Worm (Caenorhabditis elegans) whole organism, L1 larva: ENCODE data around the gene C47D12.5.
A peak's percentile ranks its signal among the peaks of the same experiment; 100 is the strongest.

Experiments used
- C04F5.9 ChIP-seq: sonication (generic microtip); optimal IDR thresholded peaks from 2 replicates; lab custom pipeline; 2016; ENCODE audit warnings: missing genetic modification characterization, missing compliant biosample characterization
- F16B12.6 ChIP-seq: fragments of 150-350 bp; optimal IDR thresholded peaks from 2 replicates; lab custom pipeline; 2014; ENCODE audit warnings: missing biosample characterization, missing genetic modification characterization
- blmp-1 ChIP-seq: fragments of 150-350 bp; optimal IDR thresholded peaks from 2 replicates; lab custom pipeline; 2014; ENCODE audit warnings: missing biosample characterization, missing genetic modification characterization
- ceh-82 ChIP-seq, 3 experiments: fragments of 150-350 bp in 1 of 3; sonication (generic microtip) in 2 of 3; optimal IDR thresholded peaks; 2 replicates each; lab custom pipeline; 2014 to 2017; ENCODE audit warnings: missing biosample characterization in 3 of 3, missing genetic modification characterization in 3 of 3
- ceh-88 ChIP-seq: fragments of 200-800 bp; sonication (Bioruptor generic); IDR thresholded peaks from 2 replicates; pipeline ENCODE4 v1.3.6; 2022; ENCODE audit warnings: missing genetic modification characterization, missing compliant biosample characterization
- ceh-90 ChIP-seq: sonication (generic microtip); optimal IDR thresholded peaks from 2 replicates; lab custom pipeline; 2016; ENCODE audit warnings: missing genetic modification characterization, missing compliant biosample characterization
- ces-1 ChIP-seq: fragments of 150-350 bp; optimal IDR thresholded peaks from 2 replicates; lab custom pipeline; 2014; ENCODE audit warnings: missing biosample characterization, missing genetic modification reagents, missing genetic modification characterization
- efl-1 ChIP-seq, 4 experiments: fragments of 150-350 bp; optimal IDR thresholded peaks in 3 of 4; peaks in 1 of 4; 1 replicate in 1 of 4; 2 replicates in 3 of 4; lab custom pipeline; 2014; ENCODE audit warnings: missing biosample characterization in 2 of 4, missing genetic modification characterization in 2 of 4, missing genetic modification reagents in 2 of 4
- egl-13 ChIP-seq: sonication (generic microtip); optimal IDR thresholded peaks from 2 replicates; lab custom pipeline; 2016; ENCODE audit warnings: missing genotype, missing genetic modification reagents, missing genetic modification characterization, missing compliant biosample characterization
- elt-2 ChIP-seq: sonication (generic microtip); optimal IDR thresholded peaks from 2 replicates; lab custom pipeline; 2016; ENCODE audit warnings: missing genetic modification characterization, mild to moderate bottlenecking, inconsistent platforms, missing compliant biosample characterization, missing genetic modification reagents
- fkh-4 ChIP-seq: sonication (generic microtip); optimal IDR thresholded peaks from 2 replicates; lab custom pipeline; 2016; ENCODE audit warnings: missing compliant biosample characterization, missing genetic modification characterization, borderline replicate concordance
- fkh-8 ChIP-seq: sonication (generic microtip); optimal IDR thresholded peaks from 2 replicates; lab custom pipeline; 2016; ENCODE audit warnings: mild to moderate bottlenecking, missing genetic modification characterization, missing compliant biosample characterization
- grh-1 ChIP-seq: fragments of 200-800 bp; sonication (Bioruptor generic); IDR thresholded peaks from 2 replicates; pipeline ENCODE4 v1.3.6; 2022; ENCODE audit warnings: missing genetic modification reagents, missing genetic modification characterization, missing compliant biosample characterization
- hlh-4 ChIP-seq: sonication (generic microtip); optimal IDR thresholded peaks from 2 replicates; lab custom pipeline; 2016; ENCODE audit warnings: mild to moderate bottlenecking, missing genetic modification characterization, missing compliant biosample characterization
- isw-1 ChIP-seq: fragments of 200-800 bp; sonication (Bioruptor generic); IDR thresholded peaks from 2 replicates; pipeline ENCODE4 v1.3.6; 2022; ENCODE audit warnings: missing genetic modification characterization, missing compliant biosample characterization
- jun-1 ChIP-seq: fragments of 150-350 bp; optimal IDR thresholded peaks from 2 replicates; lab custom pipeline; 2014; ENCODE audit warnings: missing biosample characterization, missing genetic modification reagents, missing genetic modification characterization
- lin-13 ChIP-seq: fragments of 150-350 bp; optimal IDR thresholded peaks from 2 replicates; lab custom pipeline; 2014; ENCODE audit warnings: missing biosample characterization, missing genetic modification reagents, missing genetic modification characterization
- lin-14 ChIP-seq: fragments of 200-800 bp; sonication (Bioruptor generic); optimal IDR thresholded peaks from 2 replicates; lab custom pipeline; 2018; ENCODE audit warnings: mild to moderate bottlenecking, missing genetic modification characterization, moderate library complexity, missing compliant biosample characterization
- lin-35 ChIP-seq, 2 experiments: fragments of 150-350 bp; optimal IDR thresholded peaks; 2 replicates each; lab custom pipeline; 2014; ENCODE audit warnings: missing biosample characterization in 2 of 2, missing genetic modification characterization in 2 of 2, missing genetic modification reagents in 2 of 2
- lin-39 ChIP-seq: fragments of 150-350 bp; optimal IDR thresholded peaks from 2 replicates; lab custom pipeline; 2014; ENCODE audit warnings: missing biosample characterization, missing genetic modification reagents, missing genetic modification characterization
- lir-3 ChIP-seq: sonication (generic microtip); optimal IDR thresholded peaks from 2 replicates; lab custom pipeline; 2016; ENCODE audit warnings: mild to moderate bottlenecking, missing genetic modification characterization, moderate library complexity, missing compliant biosample characterization; ENCODE audit not compliant: poor library complexity
- mab-9 ChIP-seq: fragments of 200-800 bp; sonication (Bioruptor generic); IDR thresholded peaks from 2 replicates; pipeline ENCODE4 v1.3.6; 2022; ENCODE audit warnings: missing genetic modification reagents, missing genetic modification characterization, missing compliant biosample characterization
- mdl-1 ChIP-seq, 2 experiments: fragments of 150-350 bp; optimal IDR thresholded peaks; 2 replicates each; lab custom pipeline; 2014 to 2017; ENCODE audit warnings: missing biosample characterization in 2 of 2, missing genetic modification characterization in 2 of 2, inconsistent platforms in 1 of 2
- nhr-11 ChIP-seq: fragments of 150-350 bp; optimal IDR thresholded peaks from 2 replicates; lab custom pipeline; 2014; ENCODE audit warnings: missing biosample characterization, missing genetic modification characterization
- nhr-19 ChIP-seq: fragments of 200-800 bp; sonication (Bioruptor generic); conservative IDR thresholded peaks from 2 replicates; pipeline ENCODE4 v1.3.6; 2022; ENCODE audit warnings: missing genetic modification characterization, missing compliant biosample characterization
- nhr-20 ChIP-seq: sonication (generic microtip); optimal IDR thresholded peaks from 2 replicates; lab custom pipeline; 2016; ENCODE audit warnings: mild to moderate bottlenecking, missing genetic modification characterization, missing compliant biosample characterization
- nhr-47 ChIP-seq: sonication (generic microtip); optimal IDR thresholded peaks from 2 replicates; lab custom pipeline; 2016; ENCODE audit warnings: mild to moderate bottlenecking, missing genetic modification characterization, moderate library complexity, missing compliant biosample characterization
- nhr-76 ChIP-seq: sonication (generic microtip); optimal IDR thresholded peaks from 2 replicates; lab custom pipeline; 2017; ENCODE audit warnings: missing biosample characterization, missing genetic modification characterization
- nhr-77 ChIP-seq: fragments of 150-350 bp; optimal IDR thresholded peaks from 2 replicates; lab custom pipeline; 2014; ENCODE audit warnings: missing biosample characterization, missing genetic modification characterization
- nhr-85 ChIP-seq: sonication (generic microtip); peaks from one replicate; lab custom pipeline; 2016; ENCODE audit warnings: missing genetic modification characterization, inconsistent platforms, missing compliant biosample characterization
- pax-3 ChIP-seq: fragments of 200-800 bp; sonication (Bioruptor generic); optimal IDR thresholded peaks from 2 replicates; lab custom pipeline; 2018; ENCODE audit warnings: mild to moderate bottlenecking, missing genetic modification characterization, moderate library complexity, missing compliant biosample characterization
- rnt-1 ChIP-seq: sonication (generic microtip); optimal IDR thresholded peaks from 2 replicates; lab custom pipeline; 2016; ENCODE audit warnings: mild to moderate bottlenecking, missing genetic modification characterization, moderate library complexity, missing compliant biosample characterization
- skn-1 ChIP-seq: fragments of 150-350 bp; optimal IDR thresholded peaks from 2 replicates; lab custom pipeline; 2014; ENCODE audit warnings: missing biosample characterization, missing genetic modification characterization
- snpc-4 ChIP-seq: fragments of 150-350 bp; optimal IDR thresholded peaks from 2 replicates; lab custom pipeline; 2014; ENCODE audit warnings: missing biosample characterization, missing genetic modification characterization
- snu-23 ChIP-seq: sonication (generic microtip); optimal IDR thresholded peaks from 2 replicates; lab custom pipeline; 2016; ENCODE audit warnings: missing genetic modification characterization, missing compliant biosample characterization
- sup-37 ChIP-seq: fragments of 200-800 bp; sonication (Bioruptor generic); optimal IDR thresholded peaks from 2 replicates; lab custom pipeline; 2018; ENCODE audit warnings: mild to moderate bottlenecking, missing genetic modification characterization, missing compliant biosample characterization
- tlp-1 ChIP-seq: fragments of 150-350 bp; optimal IDR thresholded peaks from 2 replicates; lab custom pipeline; 2014; ENCODE audit warnings: missing biosample characterization, missing genetic modification characterization
- unc-130 ChIP-seq: fragments of 150-350 bp; optimal IDR thresholded peaks from 2 replicates; lab custom pipeline; 2017; ENCODE audit warnings: missing biosample characterization, missing genetic modification characterization, inconsistent platforms
- unc-86 ChIP-seq: sonication (generic microtip); optimal IDR thresholded peaks from 2 replicates; lab custom pipeline; 2016; ENCODE audit warnings: missing genetic modification characterization, missing compliant biosample characterization
- vab-15 ChIP-seq: sonication (generic microtip); optimal IDR thresholded peaks from 2 replicates; lab custom pipeline; 2017; ENCODE audit warnings: missing genotype, mild to moderate bottlenecking, missing genetic modification characterization, missing compliant biosample characterization
- zip-4 ChIP-seq: fragments of 200-800 bp; sonication (Bioruptor generic); optimal IDR thresholded peaks from 2 replicates; lab custom pipeline; 2018; ENCODE audit warnings: mild to moderate bottlenecking, missing genetic modification characterization, moderate library complexity, missing compliant biosample characterization
- ztf-11 ChIP-seq, 2 experiments: sonication (generic microtip); optimal IDR thresholded peaks; 2 replicates each; lab custom pipeline; 2016 to 2017; ENCODE audit warnings: missing genetic modification characterization in 2 of 2, missing biosample characterization in 1 of 2, missing compliant biosample characterization in 1 of 2
- ztf-4 ChIP-seq: fragments of 150-350 bp; optimal IDR thresholded peaks from 2 replicates; lab custom pipeline; 2014; ENCODE audit warnings: missing biosample characterization, missing genetic modification characterization

Gene C47D12.5

DNA sequence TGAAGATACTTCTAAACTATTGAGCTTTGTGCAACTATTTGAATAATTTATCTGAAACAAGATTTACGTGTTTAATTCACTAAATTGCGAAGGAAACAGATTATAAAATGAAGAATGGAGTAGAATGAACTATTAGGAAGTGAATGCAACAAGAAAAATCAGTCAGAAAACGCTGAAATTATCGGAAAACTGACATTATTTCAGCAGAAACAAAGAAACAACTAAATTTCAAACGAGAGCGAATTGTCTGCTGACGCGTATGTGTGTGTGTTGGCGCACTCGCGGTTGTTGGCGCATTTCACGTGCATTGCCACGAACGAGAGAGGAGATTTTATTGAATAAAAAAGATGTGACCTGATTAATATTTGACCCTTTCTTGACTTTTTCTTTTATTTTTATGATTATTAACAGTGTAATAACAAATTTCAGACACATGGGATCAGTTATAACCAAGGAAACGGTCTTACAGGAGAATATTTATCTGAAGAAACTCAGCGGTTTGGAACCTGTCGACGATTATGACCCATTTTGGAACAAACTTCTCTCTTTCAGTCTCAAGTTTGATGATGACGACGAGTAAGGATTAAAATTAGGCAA is 9.1 kb downstream of the C47D12.5 start, which contains the start of the genes trr-1 and C47D12.2 (continued):
- TF ChIP-seq elt-2 (tag; lab: Kevin White, UChicago) (peak; percentile 5), pax-3 (no peak), ceh-88 (no peak), fkh-8 (tag; lab: Kevin White, UChicago) (peak; percentile 26), vab-15 (tag; lab: Kevin White, UChicago) (no peak), rnt-1 (tag; lab: Kevin White, UChicago) (peak; percentile 87), efl-1 (optimal IDR thresholded peaks at IDR 0.05; lab: Kevin White, UChicago) (peak; percentile 79 to 87), efl-1 (GFP tag; optimal IDR thresholded peaks at IDR 0.05 in 1 of 2; lab: Kevin White, UChicago) (peak; percentile 85 to 98), zip-4 (no peak), egl-13 (tag; lab: Kevin White, UChicago) (peak; percentile 2), snu-23 (GFP tag; lab: Kevin White, UChicago) (peak; percentile 82), grh-1 (GFP tag; lab: Robert Waterston, UW) (peak; percentile 59; the same call in 1 of the 2 replicates), nhr-85 (tag; lab: Kevin White, UChicago) (peak; percentile 80), nhr-77 (tag; lab: Kevin White, UChicago) (peak; percentile 26), lir-3 (tag; lab: Kevin White, UChicago) (peak; percentile 36), lin-14 (no peak), sup-37 (no peak), skn-1 (tag; lab: Kevin White, UChicago) (peak; percentile 84), tlp-1 (tag; lab: Kevin White, UChicago) (no peak), ceh-82 (tag; optimal IDR thresholded peaks at IDR 0.05; lab: Kevin White, UChicago) (peak; percentile 42 to 77 (median 74)), lin-13 (GFP tag; lab: Kevin White, UChicago) (peak; percentile 39), nhr-19 (GFP tag; lab: Robert Waterston, UW) (peak; percentile 68), mdl-1 (tag; optimal IDR thresholded peaks at IDR 0.05; lab: Kevin White, UChicago) (no peak), lin-39 (no peak), isw-1 (GFP tag; lab: Robert Waterston, UW) (peak; percentile 47), nhr-11 (tag; lab: Kevin White, UChicago) (no peak), nhr-76 (tag; lab: Kevin White, UChicago) (no peak), jun-1 (tag; lab: Kevin White, UChicago) (peak; percentile 44), hlh-4 (tag; lab: Kevin White, UChicago) (no peak), ztf-4 (tag; lab: Kevin White, UChicago) (no peak), nhr-47 (tag; lab: Kevin White, UChicago) (no peak), unc-130 (tag; lab: Kevin White, UChicago) (peak; percentile 24), unc-86 (tag; lab: Kevin White, UChicago) (peak; percentile 48), nhr-20 (peak; percentile 68), ces-1 (no peak), ztf-11 (tag; optimal IDR thresholded peaks at IDR 0.05; lab: Kevin White, UChicago) (peak in 1 of 2 experiments; percentile 28), blmp-1 (tag; lab: Kevin White, UChicago) (no peak), snpc-4 (tag; lab: Kevin White, UChicago) (no peak), C04F5.9 (tag; lab: Kevin White, UChicago) (no peak), F16B12.6 (tag; lab: Kevin White, UChicago) (peak; percentile 64), ceh-90 (tag; lab: Kevin White, UChicago) (no peak), lin-35 (GFP tag; optimal IDR thresholded peaks at IDR 0.05; lab: Kevin White, UChicago) (peak; percentile 85 to 91)

DNA sequence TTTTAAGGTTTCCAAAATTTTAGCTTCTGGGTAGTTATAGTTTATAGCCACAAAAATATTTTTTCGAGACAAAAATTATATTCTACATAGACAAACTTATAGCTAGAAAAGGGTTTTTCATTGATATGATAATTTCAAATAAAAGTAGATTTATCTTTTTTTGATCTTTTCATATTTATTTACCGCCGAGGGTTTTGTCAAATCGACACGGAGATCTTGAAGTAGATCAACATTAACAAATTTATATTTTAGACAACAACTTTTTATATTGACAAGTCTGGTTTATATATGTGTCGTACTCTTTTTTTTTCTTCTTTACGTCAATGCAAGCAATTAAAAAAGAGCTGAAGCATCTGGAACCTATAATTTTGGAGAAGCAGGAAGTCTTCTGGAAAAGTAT is 26.2 kb downstream of the C47D12.5 start:
- TF ChIP-seq fkh-4 = peak; percentile 38
- no peak for TF ChIP-seq mab-9
- TF ChIP-seq, all 84 proteins: peak for 1
